Worm (Caenorhabditis elegans): ENCODE data around the gene ZK897.10.

Gene ZK897.10

DNA sequence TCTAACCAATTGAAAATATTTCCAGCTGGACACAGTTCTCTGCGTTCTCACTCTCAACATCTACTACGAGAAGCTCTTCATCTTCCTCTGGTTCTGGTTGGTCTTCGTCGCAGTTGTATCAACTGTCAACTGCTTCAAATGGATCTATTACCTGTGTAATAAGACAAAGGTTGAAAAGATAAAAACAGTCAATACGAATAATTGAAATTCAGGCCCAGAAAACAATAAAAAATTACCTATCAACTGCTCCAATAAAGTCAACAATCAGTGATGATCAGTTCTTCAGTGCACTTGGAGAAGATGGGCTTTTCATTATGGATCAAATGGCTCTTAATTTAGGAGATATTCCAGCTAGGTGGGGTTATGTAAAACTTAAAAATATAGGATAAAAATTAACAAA is 16.4 kb upstream of the ZK897.10 start:
- TF ChIP-seq ceh-19 (GFP tag; optimal IDR thresholded peaks at IDR 0.05) (no peak), tbx-7 (tag; optimal IDR thresholded peaks at IDR 0.05) (no peak), nhr-11 (tag; optimal IDR thresholded peaks at IDR 0.05) (no peak), tbx-2 (tag; optimal IDR thresholded peaks at IDR 0.05) (no peak), ceh-22 (tag; optimal IDR thresholded peaks at IDR 0.05) (no peak), hlh-6 (tag; optimal IDR thresholded peaks at IDR 0.05) (no peak), sox-2 (GFP tag; IDR thresholded peaks at IDR 0.05) (no peak), che-1 (tag; optimal IDR thresholded peaks at IDR 0.05) (no peak), ceh-30 (tag; optimal IDR thresholded peaks at IDR 0.05) (no peak), sox-4 (tag; optimal IDR thresholded peaks at IDR 0.05) (no peak), rnt-1 (tag; optimal IDR thresholded peaks at IDR 0.05) (no peak), pax-1 (tag; optimal IDR thresholded peaks at IDR 0.05) (no peak), elt-4 (tag; optimal IDR thresholded peaks at IDR 0.05) (no peak), ceh-2 (tag; optimal IDR thresholded peaks at IDR 0.05) (no peak), unc-55 (GFP tag; optimal IDR thresholded peaks at IDR 0.05) (no peak), ceh-14 (tag; optimal IDR thresholded peaks at IDR 0.05) (no peak)

- TF ChIP-seq npax-4 (tag; optimal IDR thresholded peaks at IDR 0.05) (no peak), nfya-1 (tag; optimal IDR thresholded peaks at IDR 0.05) (peak; percentile 60)
Measured at ce11 chrIV:12754170-12754569, 11.0 kb upstream of the ZK897.10 start.

DNA sequence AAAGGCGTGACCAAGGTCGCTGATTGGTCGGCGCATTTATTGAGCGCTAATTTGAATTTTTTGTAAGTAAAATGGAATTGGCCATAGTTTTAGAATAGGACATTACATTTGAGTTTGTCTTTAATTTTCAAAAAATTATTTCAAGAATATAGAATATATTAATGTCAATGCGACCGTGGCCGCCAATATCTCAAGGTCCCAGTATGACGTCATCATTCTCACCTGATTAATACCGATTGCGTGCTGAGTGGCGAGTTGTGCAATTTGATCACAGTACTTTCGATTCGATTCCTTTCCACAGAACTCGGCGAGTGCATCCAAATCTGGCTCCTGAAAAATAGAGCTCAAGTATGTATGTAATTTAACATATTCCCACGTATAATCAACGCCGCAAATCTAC is 9.5 kb upstream of the ZK897.10 start:
- no peak for TF ChIP-seq hlh-15 (tag; optimal IDR thresholded peaks at IDR 0.05)
- TF ChIP-seq zip-5 (tag; optimal IDR thresholded peaks at IDR 0.05), result no peak
- TF ChIP-seq nfya-1 (tag; optimal IDR thresholded peaks at IDR 0.05), result peak; percentile 69
- no peak for TF ChIP-seq pha-2 (tag; optimal IDR thresholded peaks at IDR 0.05)
- TF ChIP-seq ceh-31 (tag; optimal IDR thresholded peaks at IDR 0.05), result no peak
- no peak for TF ChIP-seq npax-4 (tag; optimal IDR thresholded peaks at IDR 0.05)

DNA sequence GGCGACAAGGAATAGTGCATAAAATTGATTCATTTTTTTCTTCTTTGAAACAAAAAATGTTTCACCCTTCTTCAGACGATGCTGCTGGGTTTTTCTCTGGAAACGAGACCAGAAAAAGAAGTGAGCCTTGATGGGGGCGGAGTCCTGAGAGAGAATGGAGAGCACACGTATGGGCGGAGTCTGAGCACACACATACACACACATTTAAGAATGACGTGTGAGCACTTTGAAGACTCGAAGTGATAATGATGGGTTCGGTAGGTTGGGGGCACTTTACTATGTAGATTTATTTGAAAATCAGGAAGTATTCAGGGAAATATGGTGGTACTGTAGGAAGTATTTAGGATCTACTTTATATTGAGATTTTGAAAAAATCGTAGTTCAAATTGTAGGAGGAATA is 7.7 kb upstream of the ZK897.10 start, which contains the start of gene flp-9:
TSS of gene flp-9 (minus strand) at position 101 of the 400 bp plus-strand sequence.
- TF ChIP-seq odd-2 (tag; optimal IDR thresholded peaks at IDR 0.05), result no peak
- TF ChIP-seq dmd-4 (tag; optimal IDR thresholded peaks at IDR 0.05; ENCODE audit: borderline replicate concordance), result no peak
- TF ChIP-seq Y22D7AL.16 (tag; optimal IDR thresholded peaks at IDR 0.05), result no peak
- no peak for TF ChIP-seq ama-1 (optimal IDR thresholded peaks at IDR 0.05)
- no peak for TF ChIP-seq tbx-7 (tag; optimal IDR thresholded peaks at IDR 0.05)
- no peak for TF ChIP-seq madf-2 (tag; optimal IDR thresholded peaks at IDR 0.05)
- TF ChIP-seq pqm-1 (tag; optimal IDR thresholded peaks at IDR 0.05), result no peak
- no peak for TF ChIP-seq ceh-45 (GFP tag; IDR thresholded peaks at IDR 0.05)
- no peak for TF ChIP-seq ceh-24 (tag; optimal IDR thresholded peaks at IDR 0.05)
- TF ChIP-seq ttx-3 (tag; optimal IDR thresholded peaks at IDR 0.05), result no peak
- TF ChIP-seq ahr-1 (tag; optimal IDR thresholded peaks at IDR 0.05), result no peak

DNA sequence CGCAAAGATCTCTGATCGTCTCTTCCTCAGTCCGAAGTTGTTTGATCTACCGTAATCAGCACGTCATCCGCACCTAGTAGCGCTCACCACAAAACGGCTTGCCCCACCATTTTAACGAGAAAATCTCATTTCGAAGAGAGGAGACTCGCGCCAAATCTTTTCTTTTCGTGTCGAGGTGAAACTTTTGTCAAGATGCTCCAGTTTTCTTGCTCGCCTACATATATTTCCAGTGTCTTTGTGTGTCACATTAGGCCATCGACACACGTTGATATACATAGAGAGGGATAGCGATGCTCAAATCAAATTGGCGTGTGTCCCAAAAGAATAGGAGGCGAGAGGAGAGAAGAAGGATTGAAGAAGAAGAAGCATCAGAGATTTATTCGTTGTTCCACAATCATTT is 2.4 kb upstream of the ZK897.10 start:
- TF ChIP-seq sox-2 (GFP tag; IDR thresholded peaks at IDR 0.05), result no peak
- no peak for TF ChIP-seq pax-1 (tag; optimal IDR thresholded peaks at IDR 0.05)
- no peak for TF ChIP-seq ceh-31 (tag; optimal IDR thresholded peaks at IDR 0.05)
- TF ChIP-seq hlh-30 (tag; optimal IDR thresholded peaks at IDR 0.05; ENCODE audit: insufficient read depth), result no peak
- TF ChIP-seq fkh-10 (GFP tag; optimal IDR thresholded peaks at IDR 0.05), result no peak
- peak; percentile 90 for TF ChIP-seq unc-42 (tag; optimal IDR thresholded peaks at IDR 0.05)

- peak; percentile 85 for TF ChIP-seq ceh-31 (tag; optimal IDR thresholded peaks at IDR 0.05)
- TF ChIP-seq mec-3 (tag; optimal IDR thresholded peaks at IDR 0.05; ENCODE audit: borderline replicate concordance), result peak; percentile 11
- TF ChIP-seq eyg-1 (tag; optimal IDR thresholded peaks at IDR 0.05), result no peak
- TF ChIP-seq ceh-19 (GFP tag; optimal IDR thresholded peaks at IDR 0.05), result peak; percentile 1
- peak; percentile 90 for TF ChIP-seq unc-42 (tag; optimal IDR thresholded peaks at IDR 0.05)
- peak; percentile 21 for TF ChIP-seq hlh-30 (tag; optimal IDR thresholded peaks at IDR 0.05; ENCODE audit: insufficient read depth)
- TF ChIP-seq ref-2 (tag; optimal IDR thresholded peaks at IDR 0.05), result peak; percentile 56
- no peak for TF ChIP-seq C38D4.7 (GFP tag; optimal IDR thresholded peaks at IDR 0.05)
- peak; percentile 29 for TF ChIP-seq pros-1 (tag; optimal IDR thresholded peaks at IDR 0.05)
- no peak for TF ChIP-seq ets-4 (tag; optimal IDR thresholded peaks at IDR 0.05)
- TF ChIP-seq tbx-7 (tag; optimal IDR thresholded peaks at IDR 0.05), result no peak
- peak; percentile 28 for TF ChIP-seq dmd-4 (tag; optimal IDR thresholded peaks at IDR 0.05; ENCODE audit: borderline replicate concordance)
- TF ChIP-seq ceh-30 (tag; optimal IDR thresholded peaks at IDR 0.05), result no peak
- TF ChIP-seq C08G9.2 (tag; optimal IDR thresholded peaks at IDR 0.05), result peak; percentile 50
- TF ChIP-seq fkh-10 (GFP tag; optimal IDR thresholded peaks at IDR 0.05), result peak; percentile 50
- peak; percentile 44 for TF ChIP-seq nfya-1 (tag; optimal IDR thresholded peaks at IDR 0.05)
- peak; percentile 5 for TF ChIP-seq F13H6.1 (tag; optimal IDR thresholded peaks at IDR 0.05)
- TF ChIP-seq ceh-34 (tag; optimal IDR thresholded peaks at IDR 0.05), result peak; percentile 59
Measured at ce11 chrIV:12771414-12771813, 6.3 kb downstream of the ZK897.10 start.
